Fruit fly (Drosophila melanogaster) whole organism, adult: ENCODE data around the gene sala.

Experiments used
- CG14711 ChIP-seq: fragments of 200-800 bp; sonication (Bioruptor generic); optimal IDR thresholded peaks from 2 replicates; lab custom pipeline; 2018; ENCODE audit warnings: missing biosample characterization, mild to moderate bottlenecking, missing genetic modification characterization, moderate library complexity
- cic ChIP-seq: fragments of 200-800 bp; sonication (Bioruptor generic); optimal IDR thresholded peaks from 2 replicates; lab custom pipeline; 2017; ENCODE audit warnings: missing biosample characterization, mild to moderate bottlenecking, missing genetic modification characterization, moderate library complexity
- kay ChIP-seq: fragments of 200-800 bp; sonication (Bioruptor generic); peaks from one replicate; lab custom pipeline; 2016; ENCODE audit warnings: missing biosample characterization, missing genetic modification characterization, borderline replicate concordance

DNA sequence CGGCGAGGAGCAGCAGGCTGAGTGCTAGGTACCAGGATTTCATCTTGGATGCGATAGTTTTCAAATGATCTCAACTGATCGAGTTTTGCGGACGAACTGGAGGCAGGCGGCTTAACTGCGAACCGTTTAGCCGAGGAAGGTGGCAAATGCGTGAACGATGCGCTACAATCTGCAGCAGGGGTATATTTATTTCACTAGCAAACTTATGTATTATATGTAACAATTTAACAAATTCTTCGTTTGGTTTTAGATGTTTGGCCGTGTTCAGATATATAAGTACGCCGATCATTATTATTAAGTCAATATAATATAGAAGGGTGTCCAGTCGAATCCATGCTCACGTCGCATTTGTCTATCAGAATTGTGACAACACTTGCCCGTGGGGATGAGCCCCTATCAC, 46.4 kb downstream of the sala start, which contains the start of gene CG31706:
- no peak for TF ChIP-seq cic (GFP tag; lab: Kevin White, UChicago)
- no peak for TF ChIP-seq CG14711 (tag; lab: Kevin White, UChicago)
- TF ChIP-seq kay = no peak
